Worm (Caenorhabditis elegans) whole organism, young adult: Measurements from ENCODE around the gene str-102.

Experiments
- B0261.1 ChIP-seq: sonication (generic microtip); optimal IDR thresholded peaks from 2 replicates; lab custom pipeline; 2016; ENCODE audit warnings: mild to moderate bottlenecking, missing genetic modification characterization, moderate library complexity, missing compliant biosample characterization
- K11D2.4 ChIP-seq: fragments of 200-800 bp; sonication (Bioruptor generic); IDR thresholded peaks from 2 replicates; pipeline ENCODE4 v1.3.6; 2022; ENCODE audit warnings: missing genetic modification reagents, missing genetic modification characterization, missing compliant biosample characterization
- aptf-2 ChIP-seq: fragments of 200-800 bp; sonication (Bioruptor generic); conservative IDR thresholded peaks from 2 replicates; pipeline ENCODE4 v1.3.6; 2022; ENCODE audit warnings: missing genetic modification reagents, missing genetic modification characterization, missing compliant biosample characterization
- atf-7 ChIP-seq: sonication (generic microtip); optimal IDR thresholded peaks from 2 replicates; lab custom pipeline; 2017; ENCODE audit warnings: mild to moderate bottlenecking, missing genetic modification characterization, missing compliant biosample characterization
- attf-3 ChIP-seq: fragments of 200-800 bp; sonication (Bioruptor generic); conservative IDR thresholded peaks from 2 replicates; pipeline ENCODE4 v1.3.6; 2022; ENCODE audit warnings: missing genetic modification reagents, missing genetic modification characterization, missing compliant biosample characterization
- attf-6 ChIP-seq: fragments of 200-800 bp; sonication (Bioruptor generic); IDR thresholded peaks from 2 replicates; pipeline ENCODE4 v1.3.6; 2022; ENCODE audit warnings: missing genetic modification reagents, missing genetic modification characterization, missing compliant biosample characterization
- cebp-2 ChIP-seq: fragments of 200-800 bp; sonication (Bioruptor generic); IDR thresholded peaks from 2 replicates; pipeline ENCODE4 v1.3.6; 2022; ENCODE audit warnings: missing genetic modification characterization, missing compliant biosample characterization
- ceh-27 ChIP-seq: fragments of 200-800 bp; sonication (Bioruptor generic); optimal IDR thresholded peaks from 2 replicates; lab custom pipeline; 2018; ENCODE audit warnings: mild to moderate bottlenecking, missing genetic modification characterization, moderate library complexity, missing compliant biosample characterization
- ceh-40 ChIP-seq: fragments of 200-800 bp; sonication (Bioruptor generic); IDR thresholded peaks from 2 replicates; pipeline ENCODE4 v1.3.6; 2022; ENCODE audit warnings: missing genetic modification characterization, missing compliant biosample characterization
- chd-7 ChIP-seq: sonication (generic microtip); optimal IDR thresholded peaks from 2 replicates; lab custom pipeline; 2016; ENCODE audit warnings: mild to moderate bottlenecking, missing genetic modification characterization, moderate library complexity, missing compliant biosample characterization
- die-1 ChIP-seq: sonication (generic microtip); optimal IDR thresholded peaks from 2 replicates; lab custom pipeline; 2016; ENCODE audit warnings: missing genotype, mild to moderate bottlenecking, missing genetic modification characterization, missing compliant biosample characterization
- dpff-1 ChIP-seq: sonication (generic microtip); optimal IDR thresholded peaks from 2 replicates; lab custom pipeline; 2017; ENCODE audit warnings: mild to moderate bottlenecking, missing genetic modification characterization, missing compliant biosample characterization
- egl-18 ChIP-seq: fragments of 200-800 bp; sonication (Bioruptor generic); IDR thresholded peaks from 2 replicates; pipeline ENCODE4 v1.3.6; 2022; ENCODE audit warnings: missing genetic modification reagents, missing genetic modification characterization, missing compliant biosample characterization
- egrh-3 ChIP-seq: fragments of 200-800 bp; sonication (Bioruptor generic); IDR thresholded peaks from 2 replicates; pipeline ENCODE4 v1.3.6; 2022; ENCODE audit warnings: missing genetic modification reagents, missing genetic modification characterization, missing compliant biosample characterization
- ekl-4 ChIP-seq: fragments of 200-800 bp; sonication (Bioruptor generic); IDR thresholded peaks from 2 replicates; pipeline ENCODE4 v1.3.6; 2022; ENCODE audit warnings: missing genetic modification reagents, missing genetic modification characterization, missing compliant biosample characterization
- ets-4 ChIP-seq: fragments of 200-800 bp; sonication (Bioruptor generic); optimal IDR thresholded peaks from 2 replicates; lab custom pipeline; 2018; ENCODE audit warnings: mild to moderate bottlenecking, missing genetic modification characterization, missing compliant biosample characterization
- gei-17 ChIP-seq: fragments of 200-800 bp; sonication (Bioruptor generic); optimal IDR thresholded peaks from 2 replicates; lab custom pipeline; 2018; ENCODE audit warnings: mild to moderate bottlenecking, missing genetic modification characterization, missing compliant biosample characterization
- hsf-1 ChIP-seq: fragments of 200-800 bp; sonication (Bioruptor generic); IDR thresholded peaks from 2 replicates; pipeline ENCODE4 v1.3.6; 2022; ENCODE audit warnings: missing genetic modification reagents, missing genetic modification characterization, missing compliant biosample characterization
- lin-35 ChIP-seq, 3 experiments: fragments of 150-350 bp in 2 of 3; sonication (generic microtip) in 1 of 3; optimal IDR thresholded peaks; 2 replicates each; lab custom pipeline; 2014 to 2018; ENCODE audit warnings: missing biosample characterization in 3 of 3, missing genetic modification characterization in 3 of 3, missing genetic modification reagents in 3 of 3
- lin-40 ChIP-seq: sonication (generic microtip); optimal IDR thresholded peaks from 2 replicates; lab custom pipeline; 2016; ENCODE audit warnings: missing genetic modification characterization, mild to moderate bottlenecking, missing compliant biosample characterization, missing genotype, missing genetic modification reagents
- lsl-1 ChIP-seq: fragments of 200-800 bp; sonication (Bioruptor generic); optimal IDR thresholded peaks from 2 replicates; lab custom pipeline; 2018; ENCODE audit warnings: mild to moderate bottlenecking, missing genetic modification characterization, moderate library complexity, missing compliant biosample characterization
- lsy-27 ChIP-seq: sonication (generic microtip); optimal IDR thresholded peaks from 2 replicates; lab custom pipeline; 2017; ENCODE audit warnings: missing genetic modification characterization, mild to moderate bottlenecking, missing compliant biosample characterization, antibody characterized with exemption, missing genotype, borderline replicate concordance; ENCODE audit not compliant: insufficient read depth
- madf-8 ChIP-seq: fragments of 200-800 bp; sonication (Bioruptor generic); conservative IDR thresholded peaks from 2 replicates; pipeline ENCODE4 v1.3.6; 2022; ENCODE audit warnings: missing genetic modification reagents, missing genetic modification characterization, missing compliant biosample characterization
- mxl-1 ChIP-seq: sonication (generic microtip); optimal IDR thresholded peaks from 2 replicates; lab custom pipeline; 2016; ENCODE audit warnings: missing genetic modification characterization, missing compliant biosample characterization
- nfya-2 ChIP-seq: fragments of 200-800 bp; sonication (Bioruptor generic); IDR thresholded peaks from 2 replicates; pipeline ENCODE4 v1.3.6; 2022; ENCODE audit warnings: missing genetic modification reagents, missing genetic modification characterization, missing compliant biosample characterization
- nfyb-1 ChIP-seq: fragments of 200-800 bp; sonication (Bioruptor generic); IDR thresholded peaks from 2 replicates; pipeline ENCODE4 v1.3.6; 2022; ENCODE audit warnings: missing genetic modification reagents, missing genetic modification characterization, missing compliant biosample characterization
- nhr-120 ChIP-seq: fragments of 200-800 bp; sonication (Bioruptor generic); IDR thresholded peaks from 2 replicates; pipeline ENCODE4 v1.3.6; 2022; ENCODE audit warnings: missing genetic modification characterization, missing compliant biosample characterization
- nhr-80 ChIP-seq: sonication (generic microtip); optimal IDR thresholded peaks from 2 replicates; lab custom pipeline; 2016; ENCODE audit warnings: missing genetic modification characterization, missing compliant biosample characterization
- nhr-90 ChIP-seq: sonication (generic microtip); optimal IDR thresholded peaks from 2 replicates; lab custom pipeline; 2016; ENCODE audit warnings: missing genotype, mild to moderate bottlenecking, missing genetic modification characterization, missing compliant biosample characterization
- rcor-1 ChIP-seq: fragments of 200-800 bp; sonication (Bioruptor generic); IDR thresholded peaks from 2 replicates; pipeline ENCODE4 v1.3.6; 2022; ENCODE audit warnings: missing genetic modification reagents, missing genetic modification characterization, missing compliant biosample characterization
- snpc-1.1 ChIP-seq: sonication (generic microtip); optimal IDR thresholded peaks from 2 replicates; lab custom pipeline; 2017; ENCODE audit warnings: missing genetic modification characterization, mild to moderate bottlenecking, missing compliant biosample characterization, antibody characterized with exemption, moderate library complexity, missing genotype, missing genetic modification reagents; ENCODE audit not compliant: insufficient read depth
- xnd-1 ChIP-seq: sonication (generic microtip); optimal IDR thresholded peaks from 2 replicates; lab custom pipeline; 2016; ENCODE audit warnings: missing genotype, missing genetic modification reagents, missing genetic modification characterization, missing compliant biosample characterization
- ztf-18 ChIP-seq: sonication (generic microtip); optimal IDR thresholded peaks from 2 replicates; lab custom pipeline; 2016; ENCODE audit warnings: missing genotype, mild to moderate bottlenecking, missing genetic modification characterization, missing compliant biosample characterization
- ztf-22 ChIP-seq: fragments of 200-800 bp; sonication (Bioruptor generic); optimal IDR thresholded peaks from 2 replicates; lab custom pipeline; 2018; ENCODE audit warnings: mild to moderate bottlenecking, missing genetic modification characterization, moderate library complexity, missing compliant biosample characterization
- ztf-25 ChIP-seq: fragments of 200-800 bp; sonication (Bioruptor generic); IDR thresholded peaks from 2 replicates; pipeline ENCODE4 v1.3.6; 2022; ENCODE audit warnings: missing genetic modification reagents, missing genetic modification characterization, missing compliant biosample characterization

str-102 gene

ce11 chrV:15432457-15432856, 47.6 kb downstream of the str-102 start, which contains the start of gene T26H5.8:
Gene T26H5.8, minus strand, starts transcription at chrV:15432726.
- TF ChIP-seq attf-6, result no peak
- TF ChIP-seq mxl-1 (tag; lab: Kevin White, UChicago), result no peak
- TF ChIP-seq lsy-27 (tag; lab: Kevin White, UChicago), result no peak
- no peak for TF ChIP-seq gei-17 (GFP tag; lab: Kevin White, UChicago)
- TF ChIP-seq nhr-90 (tag; lab: Kevin White, UChicago), result no peak
- no peak for TF ChIP-seq chd-7
- TF ChIP-seq B0261.1 (tag; lab: Kevin White, UChicago), result no peak
- TF ChIP-seq lin-40 (tag; lab: Kevin White, UChicago), result no peak
- TF ChIP-seq ceh-27 (GFP tag; lab: Kevin White, UChicago), result no peak
- TF ChIP-seq lsl-1 (GFP tag; lab: Kevin White, UChicago), result no peak
- TF ChIP-seq die-1 (tag; lab: Kevin White, UChicago), result no peak
- no peak for TF ChIP-seq snpc-1.1 (tag; lab: Kevin White, UChicago)
- no peak for TF ChIP-seq rcor-1 (GFP tag; lab: Robert Waterston, UW)

DNA sequence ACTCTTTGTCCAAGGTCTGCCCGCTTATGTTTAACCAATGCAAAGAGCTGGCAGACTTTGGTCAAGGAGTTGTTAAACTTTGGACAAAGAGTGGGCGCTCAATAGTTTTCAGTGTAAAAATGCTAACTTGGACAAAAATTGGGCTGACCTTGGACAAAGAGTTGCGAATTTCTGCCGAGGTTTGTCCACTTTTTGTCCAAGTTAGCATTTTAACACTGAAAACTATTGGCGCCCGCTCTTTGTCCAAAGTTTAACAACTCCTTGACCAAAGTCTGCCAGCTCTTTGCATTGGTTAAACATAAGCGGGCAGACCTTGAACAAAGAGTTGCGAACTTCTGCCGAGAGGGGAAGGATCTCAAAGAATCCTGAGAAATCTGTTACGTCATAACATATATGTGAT, 48.8 kb downstream of the str-102 start:
- TF ChIP-seq nhr-120 (GFP tag; lab: Robert Waterston, UW), result peak; percentile 88; the same call in 1 of the 2 replicates
- peak; percentile 38; the same call in 1 of the 2 replicates for TF ChIP-seq madf-8
- TF ChIP-seq hsf-1, result peak; percentile 35; the same call in 1 of the 2 replicates
- TF ChIP-seq aptf-2 (GFP tag; lab: Robert Waterston, UW), result peak; percentile 18; the same call in 1 of the 2 replicates
- 0 out of 2 replicates have a peak, but pooled peaks have one; percentile 57 for TF ChIP-seq cebp-2 (GFP tag; lab: Robert Waterston, UW)
- TF ChIP-seq egl-18 (GFP tag; lab: Robert Waterston, UW), result peak; percentile 72; the same call in 1 of the 2 replicates

DNA sequence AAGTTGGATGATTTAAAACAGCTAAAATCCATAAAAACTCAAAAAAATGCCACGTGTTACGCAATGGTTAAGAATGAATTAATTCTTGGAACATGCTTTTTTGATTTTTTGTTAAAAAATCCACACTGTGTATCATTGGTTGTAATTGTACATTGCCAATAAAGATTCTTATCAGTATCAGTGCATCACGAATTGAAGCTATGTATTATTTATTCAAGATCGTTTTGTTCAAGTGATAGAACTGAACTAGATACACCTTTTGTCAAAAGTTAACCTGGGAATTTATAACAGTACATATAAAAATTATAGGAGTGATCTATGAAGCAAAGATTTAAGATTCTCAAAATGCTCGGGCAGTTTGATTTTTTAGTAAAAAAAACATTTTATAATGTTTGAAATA, 49.8 kb downstream of the str-102 start:
- TF ChIP-seq ets-4 (GFP tag; lab: Kevin White, UChicago), result no peak
- TF ChIP-seq ztf-18 (tag; lab: Kevin White, UChicago), result no peak
- no peak for TF ChIP-seq ceh-40 (GFP tag; lab: Robert Waterston, UW)
- no peak for TF ChIP-seq ztf-25 (GFP tag; lab: Robert Waterston, UW)
- no peak for TF ChIP-seq nfyb-1 (GFP tag; lab: Robert Waterston, UW)
- TF ChIP-seq egrh-3, result no peak
- no peak for TF ChIP-seq xnd-1 (tag; lab: Kevin White, UChicago)
- TF ChIP-seq K11D2.4 (GFP tag; lab: Robert Waterston, UW), result no peak
- no peak for TF ChIP-seq ztf-22 (GFP tag; lab: Kevin White, UChicago)
- no peak for TF ChIP-seq nfya-2 (GFP tag; lab: Robert Waterston, UW)
- TF ChIP-seq ekl-4 (GFP tag; lab: Robert Waterston, UW), result no peak
- TF ChIP-seq atf-7 (tag; lab: Kevin White, UChicago), result no peak
- TF ChIP-seq attf-3 (GFP tag; lab: Robert Waterston, UW), result no peak
- no peak for TF ChIP-seq lin-35 (GFP tag; optimal IDR thresholded peaks at IDR 0.05; lab: Kevin White, UChicago)
- TF ChIP-seq die-1 (tag; lab: Kevin White, UChicago), result no peak

- TF ChIP-seq dpff-1 (tag; lab: Kevin White, UChicago), result no peak
- TF ChIP-seq nhr-80, result peak; percentile 84
Observed at ce11 chrV:15436133-15436532, 51.3 kb downstream of the str-102 start.
